Worm (Caenorhabditis elegans) whole organism, early embryonic: ENCODE measurements around the gene seb-3.

Experiments
- B0310.2 ChIP-seq: sonication (generic microtip); optimal IDR thresholded peaks from 2 replicates; lab custom pipeline; 2016; ENCODE audit warnings: mild to moderate bottlenecking, missing genetic modification characterization, missing compliant biosample characterization
- F13C5.2 ChIP-seq: sonication (generic microtip); optimal IDR thresholded peaks from 2 replicates; lab custom pipeline; 2017; ENCODE audit warnings: mild to moderate bottlenecking, missing genetic modification characterization, inconsistent platforms, missing compliant biosample characterization
- aly-1 ChIP-seq: sonication (generic microtip); optimal IDR thresholded peaks from 2 replicates; lab custom pipeline; 2016; ENCODE audit warnings: missing genetic modification characterization, missing compliant biosample characterization
- ama-1 ChIP-seq: fragments of 150-350 bp; optimal IDR thresholded peaks from 2 replicates; lab custom pipeline; 2014
- ceh-13 ChIP-seq: fragments of 200-800 bp; sonication (Bioruptor generic); optimal IDR thresholded peaks from 2 replicates; lab custom pipeline; 2018; ENCODE audit warnings: mild to moderate bottlenecking, missing genetic modification characterization, missing compliant biosample characterization
- ceh-36 ChIP-seq: sonication (generic microtip); optimal IDR thresholded peaks from 2 replicates; lab custom pipeline; 2016; ENCODE audit warnings: missing genetic modification characterization, inconsistent platforms, missing compliant biosample characterization
- ets-7 ChIP-seq: sonication (generic microtip); optimal IDR thresholded peaks from 2 replicates; lab custom pipeline; 2016; ENCODE audit warnings: missing genotype, missing genetic modification characterization, missing compliant biosample characterization
- flt-1 ChIP-seq: fragments of 200-800 bp; sonication (Bioruptor generic); IDR thresholded peaks from 2 replicates; pipeline ENCODE4 v1.3.6; 2022; ENCODE audit warnings: missing genetic modification characterization, missing compliant biosample characterization
- hmbx-1 ChIP-seq: sonication (generic microtip); optimal IDR thresholded peaks from 2 replicates; lab custom pipeline; 2016; ENCODE audit warnings: mild to moderate bottlenecking, missing genetic modification characterization, missing compliant biosample characterization
- hmg-4 ChIP-seq: fragments of 200-800 bp; sonication (Bioruptor generic); optimal IDR thresholded peaks from 2 replicates; lab custom pipeline; 2018; ENCODE audit warnings: mild to moderate bottlenecking, missing genetic modification characterization, missing compliant biosample characterization
- hnd-1 ChIP-seq: sonication (generic microtip); optimal IDR thresholded peaks from 2 replicates; lab custom pipeline; 2016; ENCODE audit warnings: missing genetic modification characterization, missing compliant biosample characterization
- pes-1 ChIP-seq: fragments of 200-800 bp; sonication (Bioruptor generic); IDR thresholded peaks from 2 replicates; pipeline ENCODE4 v1.3.6; 2022; ENCODE audit warnings: missing genetic modification reagents, missing genetic modification characterization, missing compliant biosample characterization
- scrt-1 ChIP-seq: fragments of 200-800 bp; sonication (Bioruptor generic); IDR thresholded peaks from 2 replicates; pipeline ENCODE4 v1.3.6; 2022; ENCODE audit warnings: missing genetic modification characterization, missing compliant biosample characterization
- sea-1 ChIP-seq: fragments of 200-800 bp; sonication (Bioruptor generic); conservative IDR thresholded peaks from 2 replicates; pipeline ENCODE4 v1.3.6; 2022; ENCODE audit warnings: missing genetic modification characterization, missing compliant biosample characterization
- tbx-11 ChIP-seq: fragments of 200-800 bp; sonication (Bioruptor generic); IDR thresholded peaks from 2 replicates; pipeline ENCODE4 v1.3.6; 2022; ENCODE audit warnings: missing genetic modification characterization, missing compliant biosample characterization
- tbx-37 ChIP-seq: fragments of 200-800 bp; sonication (Bioruptor generic); conservative IDR thresholded peaks from 2 replicates; pipeline ENCODE4 v1.3.6; 2022; ENCODE audit warnings: missing genetic modification reagents, missing genetic modification characterization, missing compliant biosample characterization
- tra-4 ChIP-seq: sonication (generic microtip); optimal IDR thresholded peaks from 2 replicates; lab custom pipeline; 2017; ENCODE audit warnings: missing genetic modification characterization, missing compliant biosample characterization

The seb-3 gene

ce11 chrX:15052385-15052784, 26.3 kb downstream of the seb-3 start, which contains the start of gene H03G16.6:
TSS of gene H03G16.6 (plus strand) at chrX:15052685.
- TF ChIP-seq aly-1 (tag; lab: Kevin White, UChicago), result no peak
- TF ChIP-seq pes-1 (GFP tag; lab: Robert Waterston, UW), result no peak
- TF ChIP-seq hmg-4 (GFP tag; lab: Kevin White, UChicago), result no peak
- no peak for TF ChIP-seq tra-4 (tag; lab: Kevin White, UChicago)
- no peak for TF ChIP-seq ceh-36 (tag; lab: Kevin White, UChicago)
- TF ChIP-seq hmbx-1, result no peak
- TF ChIP-seq ceh-13 (GFP tag; lab: Kevin White, UChicago), result no peak
- no peak for TF ChIP-seq F13C5.2 (tag; lab: Kevin White, UChicago)
- no peak for TF ChIP-seq hnd-1 (tag; lab: Kevin White, UChicago)
- no peak for TF ChIP-seq scrt-1
- no peak for TF ChIP-seq tbx-11
- no peak for TF ChIP-seq ama-1
- no peak for TF ChIP-seq flt-1
- TF ChIP-seq sea-1 (GFP tag; lab: Robert Waterston, UW), result no peak
- no peak for TF ChIP-seq ets-7 (tag; lab: Kevin White, UChicago)

ce11 chrX:15053223-15053933, 27.3 kb downstream of the seb-3 start, which contains the start of gene H03G16.1:
TSS of gene H03G16.1 (plus strand) at chrX:15053883.
- TF ChIP-seq ets-7 (tag; lab: Kevin White, UChicago) (no peak), ama-1 (no peak), sea-1 (GFP tag; lab: Robert Waterston, UW) (no peak), tra-4 (tag; lab: Kevin White, UChicago) (no peak), pes-1 (GFP tag; lab: Robert Waterston, UW) (no peak)

DNA sequence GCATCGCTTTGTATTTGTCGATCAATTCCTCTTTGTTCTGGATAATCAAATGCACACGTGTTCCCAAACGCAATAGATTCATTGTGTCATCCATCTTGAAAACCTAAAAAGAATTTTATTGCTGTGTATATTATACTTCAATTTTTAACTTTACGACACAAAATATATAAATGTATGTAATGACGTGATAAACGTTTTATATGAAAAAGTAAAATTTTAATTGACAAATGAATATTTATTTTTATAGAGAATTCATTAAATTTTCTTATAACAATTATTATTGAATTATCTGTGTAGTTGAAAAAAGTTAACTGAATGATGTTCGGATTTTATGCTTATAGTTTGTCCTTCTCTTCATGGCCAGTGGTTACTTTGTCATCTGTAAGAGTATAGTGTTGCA, 29.8 kb downstream of the seb-3 start, which contains the start of gene H03G16.7:
Gene H03G16.7 (minus strand): TSS at position 101 of the 400 bp plus-strand sequence.
- TF ChIP-seq ceh-36 (tag; lab: Kevin White, UChicago) (no peak), ceh-13 (GFP tag; lab: Kevin White, UChicago) (no peak), sea-1 (GFP tag; lab: Robert Waterston, UW) (no peak), tbx-37 (no peak), B0310.2 (tag; lab: Kevin White, UChicago) (no peak)

DNA sequence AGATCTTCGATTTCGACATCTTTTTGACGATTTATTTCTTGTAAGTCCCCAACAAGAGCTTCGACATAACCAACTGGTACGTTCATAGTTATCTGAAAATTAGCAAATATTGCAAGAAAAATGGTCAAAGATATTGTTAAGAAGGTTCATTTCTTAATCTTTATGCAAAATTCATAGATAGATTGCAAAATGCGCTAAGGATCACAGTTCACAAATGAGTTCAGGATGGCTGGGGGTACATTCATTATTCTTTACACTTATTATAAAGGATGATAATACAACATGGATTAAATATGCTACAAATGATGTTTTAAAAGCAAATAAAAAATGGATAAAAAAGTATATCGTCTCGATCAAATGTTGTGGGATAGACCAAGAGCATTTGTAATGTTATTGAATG, 30.6 kb downstream of the seb-3 start, which contains the start of gene H03G16.5:
Gene H03G16.5 (minus strand): TSS at position 101 of the 400 bp plus-strand sequence.
- TF ChIP-seq sea-1 (GFP tag; lab: Robert Waterston, UW) (no peak), ets-7 (tag; lab: Kevin White, UChicago) (no peak), ama-1 (no peak), flt-1 (no peak), hmg-4 (GFP tag; lab: Kevin White, UChicago) (no peak), aly-1 (tag; lab: Kevin White, UChicago) (no peak), pes-1 (GFP tag; lab: Robert Waterston, UW) (no peak)

DNA sequence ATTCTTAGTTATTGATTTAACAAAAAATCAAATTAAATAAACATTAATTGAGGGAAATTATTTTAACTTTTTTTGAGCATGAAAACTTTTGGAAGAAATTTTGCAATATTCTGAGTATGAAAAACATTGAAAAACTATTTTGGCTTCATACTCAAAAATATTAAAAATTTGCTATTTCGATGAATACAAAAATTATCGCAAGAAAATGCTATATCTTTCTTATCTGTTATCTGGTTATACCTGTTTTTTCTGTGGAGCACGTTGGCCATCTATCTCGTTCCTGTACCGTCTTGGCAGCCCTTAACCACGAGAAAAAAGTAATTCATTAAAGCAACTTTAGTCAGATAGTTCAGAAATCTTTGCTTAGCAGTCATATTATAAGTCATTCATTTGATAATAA, 31.8 kb downstream of the seb-3 start:
- TF ChIP-seq F13C5.2 (tag; lab: Kevin White, UChicago) (no peak), tra-4 (tag; lab: Kevin White, UChicago) (no peak), tbx-11 (no peak), sea-1 (GFP tag; lab: Robert Waterston, UW) (no peak), hmbx-1 (no peak), tbx-37 (no peak), hnd-1 (tag; lab: Kevin White, UChicago) (no peak), hmg-4 (GFP tag; lab: Kevin White, UChicago) (no peak), aly-1 (tag; lab: Kevin White, UChicago) (no peak)

- TF ChIP-seq tbx-37, result no peak
- no peak for TF ChIP-seq ama-1
- TF ChIP-seq sea-1 (GFP tag; lab: Robert Waterston, UW), result no peak
- no peak for TF ChIP-seq scrt-1
- TF ChIP-seq hmbx-1, result no peak
Measured at ce11 chrX:15060303-15060702, 34.2 kb downstream of the seb-3 start, which contains the start of gene fbxa-96. TSS of gene fbxa-96 (minus strand) at chrX:15060403.

DNA sequence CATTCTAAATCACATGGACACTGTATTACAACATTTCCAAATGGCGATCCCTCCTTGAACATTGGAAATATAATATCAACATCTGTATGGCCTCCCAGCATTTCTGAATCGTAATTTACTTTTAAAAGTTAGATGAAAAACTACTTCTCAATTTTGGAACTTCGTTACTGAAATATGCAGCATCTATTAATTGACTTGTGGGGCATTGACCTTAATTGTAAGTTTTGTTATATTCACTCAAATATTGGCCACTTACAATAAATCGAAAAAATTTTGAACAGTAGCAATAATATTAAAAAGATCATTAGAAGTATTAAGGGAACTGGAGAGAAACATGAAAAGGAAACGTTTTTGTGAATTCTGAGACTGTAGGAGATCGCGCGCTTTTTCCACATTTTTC, 43.1 kb downstream of the seb-3 start, which contains the start of gene mam-6:
Gene mam-6 (minus strand): TSS at position 101 of the 400 bp plus-strand sequence.
- TF ChIP-seq hnd-1 (tag; lab: Kevin White, UChicago), result no peak
- no peak for TF ChIP-seq sea-1 (GFP tag; lab: Robert Waterston, UW)
- no peak for TF ChIP-seq tra-4 (tag; lab: Kevin White, UChicago)
- TF ChIP-seq tbx-11, result no peak
- no peak for TF ChIP-seq ceh-36 (tag; lab: Kevin White, UChicago)
- TF ChIP-seq pes-1 (GFP tag; lab: Robert Waterston, UW), result no peak
- no peak for TF ChIP-seq F13C5.2 (tag; lab: Kevin White, UChicago)
- TF ChIP-seq scrt-1, result no peak
- TF ChIP-seq hmbx-1, result no peak
- no peak for TF ChIP-seq ceh-13 (GFP tag; lab: Kevin White, UChicago)
- no peak for TF ChIP-seq hmg-4 (GFP tag; lab: Kevin White, UChicago)
- no peak for TF ChIP-seq B0310.2 (tag; lab: Kevin White, UChicago)
- TF ChIP-seq aly-1 (tag; lab: Kevin White, UChicago), result no peak
- no peak for TF ChIP-seq flt-1
- no peak for TF ChIP-seq ama-1
- no peak for TF ChIP-seq ets-7 (tag; lab: Kevin White, UChicago)
- no peak for TF ChIP-seq tbx-37

- TF ChIP-seq F13C5.2 (tag; lab: Kevin White, UChicago), result no peak
- no peak for TF ChIP-seq ceh-13 (GFP tag; lab: Kevin White, UChicago)
- no peak for TF ChIP-seq sea-1 (GFP tag; lab: Robert Waterston, UW)
- no peak for TF ChIP-seq ama-1
- TF ChIP-seq flt-1, result no peak
Measured at ce11 chrX:15070137-15070536, 44.0 kb downstream of the seb-3 start.
